Worm (Caenorhabditis elegans): ENCODE results near the gene F28A10.1.

ce11 chrII:872993-873787, 47.6 kb downstream of the F28A10.1 start, which contains the start of gene alg-2:
- TF ChIP-seq ztf-4 (tag; optimal IDR thresholded peaks at IDR 0.05) (no peak), elt-1 (tag; optimal IDR thresholded peaks at IDR 0.05) (no peak), lin-13 (GFP tag; optimal IDR thresholded peaks at IDR 0.05) (peak; percentile 31), unc-62 (GFP tag; optimal IDR thresholded peaks at IDR 0.05) (no peak), mdl-1 (tag; optimal IDR thresholded peaks at IDR 0.05) (no peak)
